Worm (Caenorhabditis elegans): ENCODE data around the gene R11D1.10.

DNA sequence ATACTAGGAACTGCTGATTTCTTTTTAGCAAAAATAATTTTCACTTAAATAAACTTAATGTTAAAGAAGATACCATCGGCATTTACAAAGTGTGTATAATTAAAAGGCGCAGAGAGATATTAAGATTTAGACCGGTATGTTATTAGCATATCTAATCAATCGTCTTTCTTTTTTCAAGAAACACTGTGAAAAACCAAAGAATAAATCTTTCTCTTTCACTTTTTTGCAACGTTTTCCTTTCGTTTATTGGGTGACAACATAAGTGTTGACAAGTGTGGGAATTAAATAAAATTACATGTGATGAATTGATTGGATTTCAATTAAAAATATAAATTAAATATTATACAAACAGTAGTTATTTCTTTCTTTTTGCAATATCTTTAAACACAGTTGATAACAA is 23.1 kb downstream of the R11D1.10 start, which contains the start of gene C15C8.8:
- TF ChIP-seq him-1 (tag; optimal IDR thresholded peaks at IDR 0.05) (no peak), dao-5 (tag; optimal IDR thresholded peaks at IDR 0.05) (no peak), W03F9.2 (tag; optimal IDR thresholded peaks at IDR 0.05) (no peak)
